Fruit fly (Drosophila melanogaster) whole organism, pupa: ENCODE data around the gene Tbc1d8-9.
A peak's percentile ranks its signal among the peaks of the same experiment; 100 is the strongest.

Source experiments
- CG10348 ChIP-seq: fragments of 200-800 bp; sonication (Bioruptor generic); IDR thresholded peaks from 2 replicates; pipeline ENCODE4 v1.3.6; 2022; ENCODE audit warnings: missing biosample characterization, missing genetic modification characterization
- CG12605 ChIP-seq: fragments of 200-800 bp; sonication (Bioruptor generic); IDR thresholded peaks from 2 replicates; pipeline ENCODE4 v1.3.6; 2022; ENCODE audit warnings: missing biosample characterization, missing genetic modification characterization
- CG13204 ChIP-seq: fragments of 200-800 bp; sonication (Bioruptor generic); optimal IDR thresholded peaks from 2 replicates; lab custom pipeline; 2018; ENCODE audit warnings: missing biosample characterization, mild to moderate bottlenecking, missing genetic modification characterization, moderate library complexity
- CG14655 ChIP-seq: fragments of 200-800 bp; sonication (Bioruptor generic); optimal IDR thresholded peaks from 3 replicates; lab custom pipeline; 2017; ENCODE audit warnings: mild to moderate bottlenecking, missing biosample characterization, missing genetic modification reagents, missing genetic modification characterization
- CG15710 ChIP-seq: fragments of 200-800 bp; sonication (Bioruptor generic); optimal IDR thresholded peaks from 2 replicates; lab custom pipeline; 2018; ENCODE audit warnings: missing biosample characterization, mild to moderate bottlenecking, missing genetic modification characterization, moderate library complexity
- CG17806 ChIP-seq: fragments of 200-800 bp; sonication (Bioruptor generic); optimal IDR thresholded peaks from 2 replicates; lab custom pipeline; 2018; ENCODE audit warnings: missing biosample characterization, mild to moderate bottlenecking, missing genetic modification characterization, moderate library complexity
- CG32121 ChIP-seq: fragments of 200-800 bp; sonication (Bioruptor generic); IDR thresholded peaks from 2 replicates; pipeline ENCODE4 v1.3.6; 2022; ENCODE audit warnings: missing biosample characterization, missing genetic modification characterization
- CG34367 ChIP-seq: fragments of 200-800 bp; sonication (Bioruptor generic); optimal IDR thresholded peaks from 2 replicates; lab custom pipeline; 2018; ENCODE audit warnings: missing biosample characterization, mild to moderate bottlenecking, missing genetic modification characterization
- CG4496 ChIP-seq: fragments of 200-800 bp; sonication (Bioruptor generic); IDR thresholded peaks from 3 replicates; pipeline ENCODE4 v1.3.6; 2022; ENCODE audit warnings: missing biosample characterization, missing genetic modification characterization
- CG8159 ChIP-seq: fragments of 200-800 bp; sonication (Bioruptor generic); optimal IDR thresholded peaks from 3 replicates; lab custom pipeline; 2018; ENCODE audit warnings: missing biosample characterization, mild to moderate bottlenecking, missing genetic modification characterization, moderate library complexity
- CG8301 ChIP-seq: fragments of 200-800 bp; sonication (Bioruptor generic); optimal IDR thresholded peaks from 2 replicates; lab custom pipeline; 2018; ENCODE audit warnings: missing biosample characterization, mild to moderate bottlenecking, missing genetic modification characterization
- CG9948 ChIP-seq: fragments of 200-800 bp; sonication (Bioruptor generic); optimal IDR thresholded peaks from 2 replicates; lab custom pipeline; 2018; ENCODE audit warnings: missing biosample characterization, mild to moderate bottlenecking, missing genetic modification characterization, moderate library complexity
- D1 ChIP-seq: fragments of 200-800 bp; sonication (Bioruptor generic); optimal IDR thresholded peaks from 2 replicates; lab custom pipeline; 2018; ENCODE audit warnings: missing biosample characterization, mild to moderate bottlenecking, missing genetic modification characterization, moderate library complexity
- EcR ChIP-seq: fragments of 200-800 bp; sonication (Bioruptor generic); optimal IDR thresholded peaks from 3 replicates; lab custom pipeline; 2019; ENCODE audit warnings: missing biosample characterization, missing genetic modification characterization, mild to moderate bottlenecking, moderate library complexity, missing genetic modification reagents
- Ets98B ChIP-seq: fragments of 200-800 bp; sonication (Bioruptor generic); IDR thresholded peaks from 2 replicates; pipeline ENCODE4 v1.3.6; 2022; ENCODE audit warnings: missing biosample characterization, missing genetic modification characterization
- Pif1A ChIP-seq: fragments of 200-800 bp; sonication (Bioruptor generic); optimal IDR thresholded peaks from 3 replicates; lab custom pipeline; 2016; ENCODE audit warnings: missing biosample characterization, missing genetic modification characterization
- Pif1B ChIP-seq: fragments of 200-800 bp; sonication (Bioruptor generic); optimal IDR thresholded peaks from 3 replicates; lab custom pipeline; 2016; ENCODE audit warnings: missing biosample characterization, missing genetic modification characterization
- Snoo ChIP-seq: fragments of 200-800 bp; sonication (Bioruptor generic); optimal IDR thresholded peaks from 3 replicates; lab custom pipeline; 2017; ENCODE audit warnings: missing biosample characterization, mild to moderate bottlenecking, missing genetic modification characterization, inconsistent platforms
- fd96Ca ChIP-seq: fragments of 200-800 bp; sonication (Bioruptor generic); IDR thresholded peaks from 3 replicates; pipeline ENCODE4 v1.3.6; 2022; ENCODE audit warnings: missing biosample characterization, missing genetic modification characterization
- gl ChIP-seq: fragments of 200-800 bp; sonication (Bioruptor generic); optimal IDR thresholded peaks from 2 replicates; lab custom pipeline; 2018; ENCODE audit warnings: missing biosample characterization, mild to moderate bottlenecking, missing genetic modification characterization
- rn ChIP-seq: fragments of 200-800 bp; sonication (Bioruptor generic); IDR thresholded peaks from 2 replicates; pipeline ENCODE4 v1.3.6; 2022; ENCODE audit warnings: missing biosample characterization, missing genetic modification characterization

Gene Tbc1d8-9

DNA sequence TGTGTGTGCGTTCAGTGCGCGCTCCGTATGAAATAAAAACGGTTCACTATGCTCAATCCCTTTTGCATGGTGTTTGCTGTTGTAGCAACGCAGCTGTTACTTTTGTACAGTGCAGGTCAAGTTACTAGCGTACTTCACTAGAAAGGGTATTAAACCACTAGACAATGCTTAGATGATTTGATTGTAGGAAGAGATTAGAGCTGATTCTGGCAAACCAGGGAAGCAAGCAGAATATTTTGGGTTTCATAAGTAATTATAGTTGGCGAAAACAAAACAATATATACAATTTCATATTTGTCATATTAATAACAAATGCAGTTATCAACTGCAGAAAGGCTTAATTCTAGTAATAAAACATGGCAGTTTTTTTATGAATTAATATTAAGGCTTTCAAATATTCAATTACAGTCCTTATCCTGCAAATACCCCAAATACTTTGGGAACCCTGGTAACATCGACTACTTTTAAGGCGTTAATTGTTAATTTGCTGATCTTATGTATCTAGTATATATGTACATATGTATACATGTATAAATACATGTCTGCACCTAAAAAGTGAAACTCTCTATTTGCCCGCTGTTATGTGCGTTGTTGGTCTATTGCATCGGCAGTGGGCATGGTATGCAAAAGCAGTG is 3.8 kb upstream of the Tbc1d8-9 start:
- TF ChIP-seq Pif1A (peak; percentile 64), CG34367 (peak; percentile 56), CG10348 (GFP tag; lab: Robert Waterston, UW) (no peak), CG8301 (tag; lab: Kevin White, UChicago) (peak; percentile 62), CG4496 (GFP tag; lab: Robert Waterston, UW) (peak; percentile 57; the same call in 2 of the 3 replicates), CG15710 (tag; lab: Kevin White, UChicago) (peak; percentile 57), CG14655 (GFP tag; lab: Kevin White, UChicago) (peak; percentile 75), fd96Ca (GFP tag; lab: Robert Waterston, UW) (peak; percentile 25; the same call in 1 of the 3 replicates), EcR (GFP tag; lab: Kevin White, UChicago) (no peak), Ets98B (GFP tag; lab: Robert Waterston, UW) (peak; percentile 21; the same call in 1 of the 2 replicates), gl (no peak), D1 (tag; lab: Kevin White, UChicago) (no peak), Pif1B (peak; percentile 36), CG9948 (tag; lab: Kevin White, UChicago) (peak; percentile 44), CG32121 (GFP tag; lab: Robert Waterston, UW) (peak; percentile 47), CG12605 (GFP tag; lab: Robert Waterston, UW) (no peak), Snoo (tag; lab: Kevin White, UChicago) (peak; percentile 20), CG8159 (tag; lab: Kevin White, UChicago) (peak; percentile 74), rn (no peak), CG13204 (GFP tag; lab: Kevin White, UChicago) (no peak), CG17806 (tag; lab: Kevin White, UChicago) (peak; percentile 57)
- TF ChIP-seq, all 21 proteins: peak for 14

DNA sequence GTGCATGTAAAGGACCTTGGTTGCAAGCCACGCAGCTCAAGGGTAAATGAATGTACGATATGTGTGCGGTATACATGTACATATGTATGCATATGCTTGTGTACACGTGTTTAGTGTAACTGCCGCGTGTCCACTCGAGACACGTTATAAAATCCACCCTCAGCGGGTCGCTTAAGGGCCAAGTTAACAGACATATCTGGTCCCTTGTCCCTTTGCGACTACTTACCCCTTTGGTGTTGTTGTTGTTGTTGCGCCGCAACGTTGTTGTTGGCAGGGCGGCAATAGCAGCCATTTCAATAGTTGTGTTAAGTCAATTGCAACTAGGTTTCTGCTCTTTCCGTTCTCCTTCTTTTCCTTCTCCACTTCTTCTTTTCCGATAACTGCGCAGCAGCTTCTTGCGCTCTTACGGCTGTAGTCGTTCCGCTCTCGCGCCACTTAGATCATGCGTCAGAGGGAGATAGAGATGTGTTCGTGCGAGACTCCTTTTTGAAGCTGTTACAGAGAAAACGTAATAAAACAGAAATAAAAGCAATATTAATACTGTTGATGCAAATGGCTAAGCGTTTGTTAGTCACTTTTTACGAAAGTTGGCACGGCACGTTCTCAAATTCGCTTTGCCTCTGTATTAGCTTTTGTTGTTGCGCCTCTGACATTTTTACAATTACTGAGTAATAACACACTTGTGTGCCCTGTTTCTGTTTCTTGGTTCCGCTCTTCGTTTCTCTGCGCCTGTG is 3.1 kb upstream of the Tbc1d8-9 start:
- TF ChIP-seq fd96Ca (GFP tag; lab: Robert Waterston, UW) (no peak), CG15710 (tag; lab: Kevin White, UChicago) (no peak), CG4496 (GFP tag; lab: Robert Waterston, UW) (no peak; the same call in 2 of the 3 replicates), CG8301 (tag; lab: Kevin White, UChicago) (no peak), rn (no peak), CG12605 (GFP tag; lab: Robert Waterston, UW) (no peak), Ets98B (GFP tag; lab: Robert Waterston, UW) (no peak), Pif1B (no peak), CG32121 (GFP tag; lab: Robert Waterston, UW) (no peak), gl (no peak), D1 (tag; lab: Kevin White, UChicago) (no peak), CG34367 (no peak)

DNA sequence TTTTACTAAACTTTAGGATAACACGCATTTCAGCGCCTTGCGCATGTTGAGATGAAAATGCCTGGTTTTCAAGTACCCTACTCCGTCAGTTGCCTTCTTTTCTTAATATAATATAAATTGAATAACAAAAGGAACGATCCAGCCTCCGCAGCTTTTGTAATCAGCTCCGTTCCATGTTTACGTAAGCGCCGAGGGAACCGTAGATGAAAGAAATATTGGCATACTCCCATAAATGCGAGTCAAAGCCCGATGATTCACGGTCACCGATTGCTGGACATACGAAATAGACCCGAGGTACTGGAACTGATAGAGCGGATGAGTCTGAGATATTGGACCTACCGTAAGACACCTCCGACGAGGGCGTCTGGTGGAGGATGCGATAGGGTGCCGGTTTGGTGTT is 924 bp downstream of the Tbc1d8-9 start:
- peak; percentile 77 for TF ChIP-seq EcR (GFP tag; lab: Kevin White, UChicago)
- TF ChIP-seq D1 (tag; lab: Kevin White, UChicago) = no peak

DNA sequence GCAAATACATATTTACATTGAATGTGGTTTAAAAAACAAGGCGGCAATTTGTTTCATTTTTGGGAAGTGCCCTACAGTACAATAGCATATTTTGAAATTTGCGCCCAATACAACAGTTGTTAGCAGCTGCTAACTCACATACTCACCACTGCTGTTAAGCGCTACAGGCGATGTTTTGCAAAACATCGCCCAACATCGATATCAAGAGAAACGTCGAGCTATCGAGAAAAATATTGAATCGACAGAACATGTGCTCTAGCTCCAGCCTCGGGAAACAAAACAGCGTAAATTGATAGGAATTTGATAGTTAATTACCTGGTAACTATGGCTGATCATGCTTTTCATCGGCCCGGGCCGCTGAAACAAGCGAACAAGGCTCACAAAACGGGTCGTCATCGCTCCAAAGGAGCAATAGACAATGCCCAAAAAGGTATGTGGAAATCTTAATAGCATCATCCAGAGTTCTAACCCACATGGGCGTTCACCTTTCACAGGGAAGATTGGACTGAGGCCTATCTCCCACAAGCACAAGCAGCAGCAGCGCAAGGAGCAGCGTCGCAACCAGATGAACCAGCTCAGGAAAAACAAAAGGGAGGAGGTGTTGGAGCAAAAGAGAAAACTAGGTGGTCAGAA is 8.4 kb downstream of the Tbc1d8-9 start, which contains the start of gene Tsr1:
Tsr1 (plus strand) TSS at position 217 of the 633 bp plus-strand sequence.
- no peak for TF ChIP-seq CG4496 (GFP tag; lab: Robert Waterston, UW)
- no peak for TF ChIP-seq CG34367
- TF ChIP-seq CG9948 (tag; lab: Kevin White, UChicago) = no peak
- TF ChIP-seq Pif1B = no peak
- TF ChIP-seq fd96Ca (GFP tag; lab: Robert Waterston, UW) = no peak
- no peak for TF ChIP-seq CG8159 (tag; lab: Kevin White, UChicago)
- no peak for TF ChIP-seq Pif1A
- TF ChIP-seq rn = no peak
- TF ChIP-seq gl = no peak
- no peak for TF ChIP-seq CG8301 (tag; lab: Kevin White, UChicago)
- no peak for TF ChIP-seq D1 (tag; lab: Kevin White, UChicago)

DNA sequence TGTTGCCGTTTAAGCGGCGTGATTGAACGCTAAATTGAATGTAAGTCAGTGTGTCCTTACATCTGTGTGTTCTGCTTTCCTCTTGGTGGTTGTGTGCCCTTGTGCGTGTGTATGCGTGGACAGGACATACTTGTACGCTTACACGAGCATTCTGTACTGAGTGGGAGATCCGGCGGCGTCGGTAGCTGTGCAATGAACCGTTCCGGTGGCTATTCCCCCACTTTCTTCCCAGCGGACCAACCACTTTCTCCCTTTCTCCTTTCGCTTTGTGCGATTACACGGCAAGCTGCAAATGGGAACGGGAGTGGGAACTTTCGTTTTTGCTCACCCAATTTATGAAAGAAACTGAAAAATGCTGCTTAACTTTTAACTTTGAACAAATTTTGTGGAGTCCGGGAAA is 18.8 kb downstream of the Tbc1d8-9 start:
- TF ChIP-seq rn (no peak), CG8159 (tag; lab: Kevin White, UChicago) (no peak), CG4496 (GFP tag; lab: Robert Waterston, UW) (no peak)
- TF ChIP-seq, all 21 proteins: peak for 0

DNA sequence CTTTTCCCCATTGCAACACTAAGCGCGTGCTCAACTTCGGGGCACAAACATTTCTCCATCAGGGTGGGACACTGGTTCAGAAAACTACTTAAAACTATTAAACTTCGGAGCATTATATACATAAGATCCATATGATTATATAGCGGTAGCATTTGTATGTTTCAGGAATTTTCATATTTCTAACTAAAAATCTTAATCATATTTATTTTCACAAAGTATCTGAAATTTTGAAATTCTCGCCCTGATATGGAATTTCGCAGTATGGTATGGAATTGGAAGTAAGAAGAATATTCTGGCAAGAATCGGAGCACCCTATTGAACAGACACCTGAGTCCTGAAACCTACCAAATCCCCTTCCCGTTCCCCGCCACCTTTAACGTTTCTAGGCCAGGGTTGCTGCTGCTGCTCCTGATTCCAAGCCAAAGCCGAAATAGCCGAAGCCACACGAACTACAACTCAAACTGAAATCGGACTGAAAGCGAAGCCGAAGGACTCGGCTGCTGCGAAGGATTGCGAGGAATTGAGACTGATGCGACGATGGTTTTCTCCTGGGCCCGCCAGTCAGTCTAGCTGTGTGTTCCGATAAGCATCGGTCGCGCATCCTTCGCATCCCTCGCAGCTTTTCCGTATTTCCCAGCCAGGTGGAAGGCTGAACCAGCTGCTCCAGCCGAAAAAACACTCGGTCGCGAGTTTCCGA is 21.6 kb downstream of the Tbc1d8-9 start:
- TF ChIP-seq Pif1B (peak; percentile 5), Pif1A (peak; percentile 62), CG8159 (tag; lab: Kevin White, UChicago) (peak; percentile 70), CG13204 (GFP tag; lab: Kevin White, UChicago) (no peak), CG34367 (peak; percentile 36), gl (no peak), CG14655 (GFP tag; lab: Kevin White, UChicago) (no peak), CG32121 (GFP tag; lab: Robert Waterston, UW) (no peak), CG8301 (tag; lab: Kevin White, UChicago) (no peak)
